Fruit fly (Drosophila melanogaster): Measurements from ENCODE around the gene CG10958.

The CG10958 gene

DNA sequence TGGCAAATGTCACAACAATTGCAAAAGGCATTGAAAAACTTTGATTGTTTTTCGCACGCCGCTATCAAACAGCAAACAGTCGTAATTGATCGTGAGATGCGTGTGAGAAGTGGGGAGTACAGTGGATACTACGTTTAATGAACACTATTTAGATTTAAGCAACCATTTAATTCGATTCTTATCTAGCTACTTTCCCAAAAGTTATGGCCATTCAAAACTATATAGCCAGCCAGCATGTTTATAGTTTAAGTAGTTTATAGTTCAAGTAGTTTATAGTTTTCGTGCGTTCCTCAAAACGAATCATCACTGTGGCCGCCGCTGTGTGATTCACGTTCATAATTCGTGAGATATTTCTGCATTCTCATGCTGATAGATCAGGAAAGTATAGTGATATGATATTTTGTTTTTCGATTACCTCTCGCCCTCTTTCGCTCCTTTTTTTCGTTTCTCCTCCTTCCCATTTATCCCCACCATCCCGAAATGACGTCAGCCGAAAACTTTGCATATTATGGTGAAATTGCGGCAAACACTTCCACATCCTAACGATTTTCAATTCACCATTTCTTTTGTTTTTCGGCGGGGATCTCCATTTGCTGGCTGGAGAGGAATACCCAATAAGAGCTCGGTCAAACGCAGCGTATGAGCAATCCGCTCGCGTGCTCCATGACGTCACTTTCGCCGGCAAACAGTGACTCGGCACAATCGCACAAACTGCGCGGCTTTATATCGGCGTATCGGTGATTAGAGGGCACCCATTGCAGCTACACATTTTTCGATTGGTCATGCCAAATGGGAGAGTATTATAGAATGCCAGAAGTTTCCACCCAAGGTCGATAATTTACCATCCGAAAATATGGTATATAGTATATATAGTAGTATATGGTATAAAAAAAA, 18.5 kb upstream of the CG10958 start:
- no peak for TF ChIP-seq Sp1 (GFP tag; optimal IDR thresholded peaks at IDR 0.05)
- TF ChIP-seq jim (GFP tag; optimal IDR thresholded peaks at IDR 0.05): no peak
- peak; percentile 29 for TF ChIP-seq sv (GFP tag; optimal IDR thresholded peaks at IDR 0.05)
- TF ChIP-seq Abd-B (GFP tag; optimal IDR thresholded peaks at IDR 0.05): no peak
- TF ChIP-seq h (GFP tag; optimal IDR thresholded peaks at IDR 0.05): peak; percentile 46
- TF ChIP-seq rgr (GFP tag; optimal IDR thresholded peaks at IDR 0.05): peak; percentile 33
- no peak for TF ChIP-seq OdsH (GFP tag; optimal IDR thresholded peaks at IDR 0.05)
- peak; percentile 27 for TF ChIP-seq Hnf4 (GFP tag; optimal IDR thresholded peaks at IDR 0.05)
- peak; percentile 42 for TF ChIP-seq fru (GFP tag; optimal IDR thresholded peaks at IDR 0.05)
- peak; percentile 17 for TF ChIP-seq ey (GFP tag; optimal IDR thresholded peaks at IDR 0.05)
- peak; percentile 36 for TF ChIP-seq psq (GFP tag; optimal IDR thresholded peaks at IDR 0.05)
- TF ChIP-seq HLH106 (tag; optimal IDR thresholded peaks at IDR 0.05): peak; percentile 22
- no peak for TF ChIP-seq pan (optimal IDR thresholded peaks at IDR 0.05)
- peak in 1 of 2 experiments; percentile 58 for TF ChIP-seq foxo (GFP tag; optimal IDR thresholded peaks at IDR 0.05)
- peak; percentile 47 for TF ChIP-seq br (GFP tag; optimal IDR thresholded peaks at IDR 0.05)
- no peak for TF ChIP-seq Rel (GFP tag; optimal IDR thresholded peaks at IDR 0.05)
- peak; percentile 91 for TF ChIP-seq Rel (tag; optimal IDR thresholded peaks at IDR 0.05)
- TF ChIP-seq Vsx2 (GFP tag; optimal IDR thresholded peaks at IDR 0.05; ENCODE audit: partially characterized antibody): no peak
- no peak for TF ChIP-seq Myc (optimal IDR thresholded peaks at IDR 0.05)
- no peak for TF ChIP-seq Hr83 (GFP tag; optimal IDR thresholded peaks at IDR 0.05; ENCODE audit: poor library complexity, severe bottlenecking)

DNA sequence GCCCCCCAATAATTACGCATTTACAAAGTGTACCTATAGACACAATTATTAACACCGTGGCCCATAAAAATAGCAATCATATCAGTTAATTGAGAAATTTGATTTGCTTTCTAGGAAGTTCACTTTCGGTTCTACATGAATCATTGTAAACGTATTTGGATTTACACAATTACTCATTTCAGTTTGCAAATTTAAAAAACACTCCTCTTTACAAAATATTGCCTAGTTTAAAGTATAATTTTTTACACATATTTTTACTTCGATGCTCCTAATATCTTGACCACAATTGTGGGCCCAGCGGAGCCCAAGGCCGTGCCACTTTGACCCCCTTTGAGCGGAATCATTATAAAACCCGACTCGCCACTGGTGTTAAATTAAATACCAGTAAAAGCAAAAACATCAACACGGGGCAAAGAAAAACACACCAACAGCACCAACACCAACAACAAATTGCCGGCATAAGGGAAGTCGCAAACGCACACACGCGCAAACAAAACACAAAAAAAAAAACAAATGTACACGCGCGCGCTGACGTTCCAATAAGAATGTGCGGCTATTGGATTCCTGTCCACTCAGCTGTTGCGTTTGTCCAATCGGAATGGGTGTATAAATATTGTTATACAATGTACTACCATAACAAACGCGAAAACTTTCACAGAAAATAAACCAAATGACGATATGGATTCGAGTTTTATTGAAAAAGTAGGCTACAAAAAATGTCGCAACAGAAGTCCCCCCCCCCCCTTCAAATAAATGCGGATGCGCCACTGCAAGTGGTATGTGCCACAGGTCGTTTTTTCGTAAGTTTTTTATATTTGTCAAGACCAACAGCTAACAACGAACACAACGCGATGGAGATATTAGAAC, 17.4 kb upstream of the CG10958 start:
- no peak for TF ChIP-seq Jra (GFP tag; optimal IDR thresholded peaks at IDR 0.05)
- TF ChIP-seq Myc (optimal IDR thresholded peaks at IDR 0.05): no peak
- TF ChIP-seq h (GFP tag; optimal IDR thresholded peaks at IDR 0.05): peak; percentile 20
- no peak for TF ChIP-seq CrebA (GFP tag; optimal IDR thresholded peaks at IDR 0.05; ENCODE audit: borderline replicate concordance)
- no peak for TF ChIP-seq CG9705 (GFP tag; optimal IDR thresholded peaks at IDR 0.05)
- TF ChIP-seq GATAd (GFP tag; optimal IDR thresholded peaks at IDR 0.05): no peak
- peak; percentile 25 for TF ChIP-seq woc (GFP tag; optimal IDR thresholded peaks at IDR 0.05)
- peak; percentile 3 for TF ChIP-seq sv (GFP tag; optimal IDR thresholded peaks at IDR 0.05)
- TF ChIP-seq CG32264 (GFP tag; optimal IDR thresholded peaks at IDR 0.05): no peak
- TF ChIP-seq psq (GFP tag; optimal IDR thresholded peaks at IDR 0.05): peak; percentile 7
- TF ChIP-seq br (GFP tag; optimal IDR thresholded peaks at IDR 0.05): peak; percentile 31
- TF ChIP-seq pan (optimal IDR thresholded peaks at IDR 0.05): no peak
- TF ChIP-seq Sp1 (GFP tag; optimal IDR thresholded peaks at IDR 0.05): peak; percentile 19
- TF ChIP-seq N (GFP tag; optimal IDR thresholded peaks at IDR 0.05): no peak
- TF ChIP-seq usp (GFP tag; optimal IDR thresholded peaks at IDR 0.05): no peak
- peak; percentile 26 for TF ChIP-seq Hnf4 (GFP tag; optimal IDR thresholded peaks at IDR 0.05)
- no peak for TF ChIP-seq dmrt93B (GFP tag; optimal IDR thresholded peaks at IDR 0.05)
- no peak for TF ChIP-seq lola (GFP tag; optimal IDR thresholded peaks at IDR 0.05)
- TF ChIP-seq Mio (GFP tag; optimal IDR thresholded peaks at IDR 0.05): no peak
- TF ChIP-seq dsf (GFP tag; optimal IDR thresholded peaks at IDR 0.05; ENCODE audit: borderline replicate concordance): no peak
- TF ChIP-seq tai (GFP tag; optimal IDR thresholded peaks at IDR 0.05): no peak
- peak; percentile 37 for TF ChIP-seq rgr (GFP tag; optimal IDR thresholded peaks at IDR 0.05)
- no peak for TF ChIP-seq brk (GFP tag; optimal IDR thresholded peaks at IDR 0.05)
- TF ChIP-seq Dif (GFP tag; optimal IDR thresholded peaks at IDR 0.05; ENCODE audit: partially characterized antibody): no peak
- TF ChIP-seq Vsx2 (GFP tag; optimal IDR thresholded peaks at IDR 0.05; ENCODE audit: partially characterized antibody): no peak
- TF ChIP-seq jim (GFP tag; optimal IDR thresholded peaks at IDR 0.05): no peak
- TF ChIP-seq fru (GFP tag; optimal IDR thresholded peaks at IDR 0.05): no peak
- no peak for TF ChIP-seq foxo (GFP tag; optimal IDR thresholded peaks at IDR 0.05)
- TF ChIP-seq HLH106 (tag; optimal IDR thresholded peaks at IDR 0.05): peak; percentile 29
- no peak for TF ChIP-seq dl (GFP tag; optimal IDR thresholded peaks at IDR 0.05; ENCODE audit: insufficient read depth in 1 of 2, partially characterized antibody in 2 of 2)
- no peak for TF ChIP-seq Rel (GFP tag; optimal IDR thresholded peaks at IDR 0.05)
- TF ChIP-seq Rel (tag; optimal IDR thresholded peaks at IDR 0.05): no peak
- no peak for TF ChIP-seq Dfd (GFP tag; optimal IDR thresholded peaks at IDR 0.05)
- TF ChIP-seq OdsH (GFP tag; optimal IDR thresholded peaks at IDR 0.05): no peak
- TF ChIP-seq sage (GFP tag; optimal IDR thresholded peaks at IDR 0.05): no peak
- no peak for TF ChIP-seq ey (GFP tag; optimal IDR thresholded peaks at IDR 0.05)
- TF ChIP-seq Hr83 (GFP tag; optimal IDR thresholded peaks at IDR 0.05; ENCODE audit: poor library complexity, severe bottlenecking): no peak
- TF ChIP-seq Abd-B (GFP tag; optimal IDR thresholded peaks at IDR 0.05): no peak
- TF ChIP-seq Hr78 (GFP tag; optimal IDR thresholded peaks at IDR 0.05): no peak

All from whole organism, wandering third instar larva.